Worm (Caenorhabditis elegans) whole organism, mixed stage, embryonic: Measurements from ENCODE around the gene F38B6.3.

Source experiments
- bed-3 ChIP-seq: fragments of 200-800 bp; sonication (Bioruptor generic); optimal IDR thresholded peaks from 3 replicates; lab custom pipeline; 2018; ENCODE audit warnings: mild to moderate bottlenecking, missing genetic modification characterization, moderate library complexity, missing compliant biosample characterization
- blmp-1 ChIP-seq: fragments of 150-350 bp; optimal IDR thresholded peaks from 2 replicates; lab custom pipeline; 2014; ENCODE audit warnings: missing biosample characterization, missing genetic modification characterization
- ceh-43 ChIP-seq: fragments of 200-800 bp; sonication (Bioruptor generic); optimal IDR thresholded peaks from 2 replicates; lab custom pipeline; 2018; ENCODE audit warnings: mild to moderate bottlenecking, missing genetic modification characterization, moderate library complexity, missing compliant biosample characterization
- elt-3 ChIP-seq: fragments of 150-350 bp; optimal IDR thresholded peaks from 2 replicates; lab custom pipeline; 2014; ENCODE audit warnings: missing biosample characterization, missing genetic modification characterization
- lsy-2 ChIP-seq: fragments of 150-350 bp; optimal IDR thresholded peaks from 2 replicates; lab custom pipeline; 2014; ENCODE audit warnings: missing biosample characterization, missing genetic modification characterization
- mep-1 ChIP-seq: fragments of 150-350 bp; optimal IDR thresholded peaks from 2 replicates; lab custom pipeline; 2017; ENCODE audit warnings: missing biosample characterization, missing genetic modification reagents, missing genetic modification characterization, inconsistent platforms
- nhr-12 ChIP-seq: fragments of 150-350 bp; optimal IDR thresholded peaks from 2 replicates; lab custom pipeline; 2014; ENCODE audit warnings: missing biosample characterization, missing genetic modification characterization
- pha-4 ChIP-seq: fragments of 150-350 bp; optimal IDR thresholded peaks from 2 replicates; lab custom pipeline; 2018; ENCODE audit warnings: missing biosample characterization, missing genetic modification reagents, missing genetic modification characterization
- snpc-4 ChIP-seq: fragments of 150-350 bp; optimal IDR thresholded peaks from 2 replicates; lab custom pipeline; 2014; ENCODE audit warnings: missing biosample characterization, missing genetic modification characterization
- sptf-1 ChIP-seq: sonication (generic microtip); optimal IDR thresholded peaks from 2 replicates; lab custom pipeline; 2017; ENCODE audit warnings: mild to moderate bottlenecking, missing genetic modification characterization, moderate library complexity, missing compliant biosample characterization
- unc-39 ChIP-seq: fragments of 150-350 bp; optimal IDR thresholded peaks from 2 replicates; lab custom pipeline; 2014; ENCODE audit warnings: missing biosample characterization, missing genetic modification characterization
- unc-62 ChIP-seq: fragments of 150-350 bp; optimal IDR thresholded peaks from 2 replicates; lab custom pipeline; 2014; ENCODE audit warnings: missing biosample characterization, missing genetic modification reagents, missing genetic modification characterization
- ztf-11 ChIP-seq: fragments of 150-350 bp; optimal IDR thresholded peaks from 2 replicates; lab custom pipeline; 2014; ENCODE audit warnings: missing biosample characterization, missing genetic modification characterization

DNA sequence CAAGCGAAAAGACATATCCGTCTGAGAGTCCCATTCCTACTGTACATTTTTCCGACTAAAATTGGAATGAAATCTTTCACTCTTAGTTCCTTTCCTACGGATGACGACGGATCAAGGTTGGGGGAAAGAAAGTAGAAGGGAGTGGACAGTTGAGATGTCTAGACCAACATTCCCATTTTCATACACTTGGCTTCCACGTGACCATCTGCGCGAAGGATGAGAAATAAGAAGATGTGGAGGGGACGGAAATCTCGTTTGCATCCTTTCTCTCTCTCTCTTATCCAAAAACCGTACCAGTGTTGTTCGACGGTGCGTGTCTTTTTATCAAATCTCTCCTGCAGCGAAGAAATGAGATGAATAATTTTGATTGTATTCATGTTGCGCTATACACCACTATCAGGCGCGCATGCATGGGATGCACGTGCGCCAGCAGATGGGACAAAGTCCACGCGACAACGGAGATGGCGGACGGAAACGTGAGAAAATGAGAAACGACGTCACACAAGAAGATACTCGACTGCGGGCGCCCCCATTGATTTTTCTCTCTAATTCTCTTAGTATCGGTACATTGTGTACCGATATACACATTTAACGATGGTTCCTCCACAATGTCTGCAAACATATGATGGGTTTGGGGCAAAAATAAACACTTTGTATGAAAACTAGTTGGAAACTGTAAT, 44.0 kb downstream of the F38B6.3 start:
- TF ChIP-seq nhr-12 (tag; lab: Kevin White, UChicago) (no peak), elt-3 (peak; percentile 92), sptf-1 (tag; lab: Kevin White, UChicago) (no peak), ztf-11 (tag; lab: Kevin White, UChicago) (no peak), unc-39 (tag; lab: Kevin White, UChicago) (no peak), snpc-4 (tag; lab: Kevin White, UChicago) (no peak), mep-1 (tag; lab: Kevin White, UChicago) (peak; percentile 35), unc-62 (GFP tag; lab: Kevin White, UChicago) (peak; percentile 69), pha-4 (tag; lab: Kevin White, UChicago) (peak; percentile 60), bed-3 (no peak), ceh-43 (no peak), lsy-2 (tag; lab: Kevin White, UChicago) (no peak), blmp-1 (tag; lab: Kevin White, UChicago) (peak; percentile 37)
